Worm (Caenorhabditis elegans): ENCODE measurements around the gene pcyt-2.2.

- TF ChIP-seq snpc-3.4 (tag; optimal IDR thresholded peaks at IDR 0.05): no peak
- no peak for TF ChIP-seq unc-62 (GFP tag; optimal IDR thresholded peaks at IDR 0.05)
- TF ChIP-seq snpc-4 (GFP tag; optimal IDR thresholded peaks at IDR 0.05): no peak
- no peak for TF ChIP-seq snpc-4 (tag; optimal IDR thresholded peaks at IDR 0.05)
- TF ChIP-seq ceh-91 (GFP tag; IDR thresholded peaks at IDR 0.05): no peak
- TF ChIP-seq hlh-26 (GFP tag; conservative IDR thresholded peaks at IDR 0.05): no peak
- TF ChIP-seq ceh-40 (GFP tag; IDR thresholded peaks at IDR 0.05): no peak
- no peak for TF ChIP-seq snpc-1.3 (tag; optimal IDR thresholded peaks at IDR 0.05; ENCODE audit: insufficient read depth)
- no peak for TF ChIP-seq hrde-1 (tag; optimal IDR thresholded peaks at IDR 0.05; ENCODE audit: borderline replicate concordance)
- TF ChIP-seq sptf-2 (GFP tag; optimal IDR thresholded peaks at IDR 0.05): no peak
These were observed 31.5 kb downstream of the pcyt-2.2 start for ce11 chrX:7915616-7916015.

All from whole organism, young adult.